Worm (Caenorhabditis elegans) whole organism, L2 larva: ENCODE results near the gene W10C4.1.

Experiments used
- R02D3.7 ChIP-seq: fragments of 150-350 bp; optimal IDR thresholded peaks from 2 replicates; lab custom pipeline; 2014; ENCODE audit warnings: missing biosample characterization, missing genetic modification characterization
- ZK546.5 ChIP-seq: sonication (generic microtip); optimal IDR thresholded peaks from 2 replicates; lab custom pipeline; 2017; ENCODE audit warnings: missing biosample characterization, missing genetic modification characterization
- fos-1 ChIP-seq: fragments of 150-350 bp; optimal IDR thresholded peaks from 2 replicates; lab custom pipeline; 2014; ENCODE audit warnings: missing biosample characterization, missing genetic modification characterization
- lin-39 ChIP-seq: fragments of 150-350 bp; optimal IDR thresholded peaks from 2 replicates; lab custom pipeline; 2014; ENCODE audit warnings: missing biosample characterization, missing genetic modification reagents, missing genetic modification characterization
- mdl-1 ChIP-seq, 2 experiments: fragments of 150-350 bp in 1 of 2; sonication (generic microtip) in 1 of 2; optimal IDR thresholded peaks; 2 replicates each; lab custom pipeline; 2017; ENCODE audit warnings: missing biosample characterization in 2 of 2, missing genetic modification characterization in 2 of 2
- nhr-11 ChIP-seq: fragments of 150-350 bp; optimal IDR thresholded peaks from 2 replicates; lab custom pipeline; 2014; ENCODE audit warnings: missing biosample characterization, missing genetic modification characterization
- snpc-4 ChIP-seq: fragments of 150-350 bp; optimal IDR thresholded peaks from 2 replicates; lab custom pipeline; 2014; ENCODE audit warnings: missing biosample characterization, missing genetic modification characterization

- TF ChIP-seq lin-39 (tag; lab: Kevin White, UChicago) (no peak), ZK546.5 (tag; lab: Kevin White, UChicago) (no peak), fos-1 (tag; lab: Kevin White, UChicago) (no peak), mdl-1 (tag; optimal IDR thresholded peaks at IDR 0.05; lab: Kevin White, UChicago) (no peak), snpc-4 (tag; lab: Kevin White, UChicago) (no peak), nhr-11 (tag; lab: Kevin White, UChicago) (no peak), R02D3.7 (tag; lab: Kevin White, UChicago) (no peak)
Measured at ce11 chrIII:207023-207422, at the start of gene W10C4.1.
